Worm (Caenorhabditis elegans) whole organism, dauer: ENCODE results near the gene elli-1.
"Not testable (repeated sequence)": the region's sequence is repeated elsewhere in the genome, so short reads cannot be mapped to it uniquely, and the experiment has no call there.

Experiments
- unc-62 ChIP-seq: sonication (generic microtip); optimal IDR thresholded peaks from 2 replicates; lab custom pipeline; 2017; ENCODE audit warnings: missing biosample characterization, missing genetic modification reagents, missing genetic modification characterization

Gene elli-1

ce11 chrIV:8724907-8725306 is 29.7 kb downstream of the elli-1 start:
- no peak for TF ChIP-seq unc-62 (GFP tag; lab: Kevin White, UChicago)

ce11 chrIV:8723720-8724119 is 30.9 kb downstream of the elli-1 start, which contains the start of gene F21D5.9:
Gene F21D5.9, plus strand, starts transcription at chrIV:8724020.
- TF ChIP-seq unc-62 (GFP tag; lab: Kevin White, UChicago) = no peak

ce11 chrIV:8722801-8723200 is 31.8 kb downstream of the elli-1 start:
- no peak for TF ChIP-seq unc-62 (GFP tag; lab: Kevin White, UChicago)

DNA sequence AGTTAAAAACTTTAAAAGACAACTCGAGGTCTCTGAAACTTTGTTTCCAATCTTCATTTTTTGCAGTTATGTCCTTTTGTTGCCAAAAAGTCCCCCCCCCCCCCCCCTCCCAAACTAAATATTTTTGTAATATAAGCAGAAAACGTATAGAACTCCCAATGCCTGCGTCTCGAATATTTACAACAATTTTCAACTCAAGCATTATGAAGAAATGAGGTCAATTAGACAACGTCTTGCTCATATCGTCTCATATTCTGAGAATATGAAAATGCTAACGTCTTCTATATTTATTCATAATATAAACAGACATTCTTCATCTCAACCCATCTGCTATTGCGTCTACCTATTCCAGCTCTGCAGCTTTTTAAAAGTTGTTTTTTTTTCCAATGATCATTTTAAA is 36.5 kb downstream of the elli-1 start, which contains the start of gene H23L24.1:
H23L24.1 (plus strand) TSS at position 301 of the 400 bp plus-strand sequence.
- TF ChIP-seq unc-62 (GFP tag; lab: Kevin White, UChicago) = no peak

DNA sequence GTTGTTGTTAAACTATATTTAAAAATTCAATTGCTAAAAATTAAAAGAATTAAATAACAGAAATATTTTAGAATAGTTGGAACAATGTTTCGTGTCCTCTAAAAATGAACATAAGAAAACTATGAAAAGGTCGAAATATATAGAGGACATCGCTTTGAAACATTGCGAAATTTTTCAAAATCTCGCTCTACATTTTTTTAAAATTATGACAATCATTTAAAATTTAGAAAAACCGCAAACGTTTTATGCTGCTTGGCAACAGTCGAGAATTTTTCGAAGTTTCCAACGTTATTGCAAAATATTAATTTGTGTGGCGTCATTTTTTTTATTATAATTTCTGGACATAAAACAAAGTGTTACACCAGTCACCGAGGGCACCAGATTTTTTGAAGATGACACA is 39.6 kb downstream of the elli-1 start, which contains the start of the genes parg-2 and ipla-5:
parg-2 (minus strand) TSS at position 101 of the 400 bp plus-strand sequence.
ipla-5 (plus strand) TSS at position 216 of the 400 bp plus-strand sequence.
- TF ChIP-seq unc-62 (GFP tag; lab: Kevin White, UChicago) = not testable (repeated sequence)

DNA sequence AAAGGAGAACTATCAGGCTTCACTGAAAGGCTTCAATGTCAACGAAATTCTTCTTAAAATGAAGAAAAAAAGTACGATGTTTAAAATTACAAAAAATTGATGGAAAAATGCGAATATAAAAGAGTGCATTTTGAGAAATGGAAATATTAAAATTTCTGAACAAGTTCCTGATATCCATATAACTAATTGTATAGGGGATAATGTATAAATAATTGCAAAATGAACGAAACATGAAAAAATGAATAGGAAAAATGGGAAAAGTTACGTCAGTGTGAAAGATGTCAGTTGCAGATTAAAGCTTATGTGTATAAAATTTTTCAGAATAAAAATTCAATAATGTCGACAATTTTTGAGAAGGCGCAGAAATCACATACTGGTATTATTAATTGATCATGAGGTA is 46.6 kb downstream of the elli-1 start:
- TF ChIP-seq unc-62 (GFP tag; lab: Kevin White, UChicago) = no peak

DNA sequence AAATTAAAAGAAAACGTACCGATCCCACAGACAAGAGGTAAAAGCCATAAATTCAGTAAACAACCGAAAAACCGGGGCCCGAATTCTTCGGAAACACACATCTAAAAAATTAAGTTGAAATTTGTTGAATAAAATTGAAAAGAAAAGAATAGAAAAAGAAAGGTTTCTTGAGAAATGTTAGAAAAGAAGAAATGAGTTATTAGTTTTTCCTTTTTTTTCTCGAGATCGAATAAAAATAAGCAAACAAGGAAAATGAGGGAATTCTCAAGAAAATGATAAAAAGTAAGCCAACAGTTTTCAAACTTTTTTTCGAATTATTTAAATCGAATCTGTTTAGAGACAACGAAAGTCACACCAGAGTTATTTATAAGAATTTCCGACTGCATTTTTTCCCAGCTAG is 49.1 kb downstream of the elli-1 start, which contains the start of gene H23L24.4:
H23L24.4 (minus strand) TSS at position 101 of the 400 bp plus-strand sequence.
- no peak for TF ChIP-seq unc-62 (GFP tag; lab: Kevin White, UChicago)
